Worm (Caenorhabditis elegans): Measurements from ENCODE around the gene C48B4.3.

DNA sequence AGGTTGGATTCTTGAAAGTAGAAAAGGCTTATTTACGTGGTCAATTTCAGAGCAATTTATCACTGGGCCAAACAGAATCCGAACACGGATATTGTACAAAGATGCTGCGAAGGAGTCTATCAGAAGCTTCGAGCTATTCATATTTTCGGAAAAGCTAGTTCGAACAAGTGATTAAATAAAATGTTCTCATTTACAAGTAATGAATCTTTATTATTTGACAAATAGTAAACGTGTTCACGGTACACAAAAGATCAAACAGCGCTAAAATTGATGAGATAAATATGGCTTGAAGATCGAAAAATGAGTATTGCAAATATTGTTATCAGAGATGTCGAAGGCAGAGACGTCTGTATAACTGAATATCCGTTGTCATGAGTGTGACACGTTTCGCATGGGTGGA lies 32.9 kb upstream of the C48B4.3 start:
- TF ChIP-seq unc-86 (tag; optimal IDR thresholded peaks at IDR 0.05), result no peak
- TF ChIP-seq nhr-11 (tag; optimal IDR thresholded peaks at IDR 0.05), result no peak
- no peak for TF ChIP-seq snpc-4 (tag; optimal IDR thresholded peaks at IDR 0.05)
- no peak for TF ChIP-seq lir-3 (tag; optimal IDR thresholded peaks at IDR 0.05; ENCODE audit: poor library complexity)
- no peak for TF ChIP-seq lin-15B (tag; optimal IDR thresholded peaks at IDR 0.05)
- no peak for TF ChIP-seq tlp-1 (tag; optimal IDR thresholded peaks at IDR 0.05)

Data from whole organism, L1 larva.